Fruit fly (Drosophila melanogaster) whole organism, wandering third instar larva: ENCODE results near the gene CG16736.

ENCODE experiments used
- Abd-B ChIP-seq: fragments of >200 bp; optimal IDR thresholded peaks from 2 replicates; lab custom pipeline; 2017; ENCODE audit warnings: missing biosample characterization, missing genetic modification characterization
- HLH106 ChIP-seq: fragments of 200-800 bp; optimal IDR thresholded peaks from 3 replicates; lab custom pipeline; 2019; ENCODE audit warnings: missing biosample characterization, mild to moderate bottlenecking, missing genetic modification characterization, moderate library complexity
- Sp1 ChIP-seq: fragments of 200-800 bp; sonication (Bioruptor generic); optimal IDR thresholded peaks from 3 replicates; lab custom pipeline; 2019; ENCODE audit warnings: missing biosample characterization, mild to moderate bottlenecking, missing genetic modification characterization, moderate library complexity
- fru ChIP-seq: fragments of 200-800 bp; sonication (Bioruptor generic); optimal IDR thresholded peaks from 3 replicates; lab custom pipeline; 2016; ENCODE audit warnings: missing biosample characterization, mild to moderate bottlenecking, missing genetic modification characterization
- h ChIP-seq: fragments of 200-800 bp; sonication (Bioruptor generic); optimal IDR thresholded peaks from 3 replicates; lab custom pipeline; 2016; ENCODE audit warnings: missing biosample characterization, mild to moderate bottlenecking, missing genetic modification characterization
- lola ChIP-seq: fragments of >200 bp; optimal IDR thresholded peaks from 2 replicates; lab custom pipeline; 2017; ENCODE audit warnings: missing biosample characterization, missing genetic modification characterization
- pan ChIP-seq: fragments of >200 bp; optimal IDR thresholded peaks from 2 replicates; lab custom pipeline; 2017
- tai ChIP-seq: sonication (Bioruptor generic); optimal IDR thresholded peaks from 2 replicates; lab custom pipeline; 2016; ENCODE audit warnings: missing biosample characterization, missing genetic modification characterization
- usp ChIP-seq: fragments of >200 bp; optimal IDR thresholded peaks from 2 replicates; lab custom pipeline; 2017; ENCODE audit warnings: missing biosample characterization, missing genetic modification characterization

- TF ChIP-seq h (GFP tag; lab: Kevin White, UChicago) (no peak), pan (lab: Kevin White, UChicago) (no peak), fru (GFP tag; lab: Kevin White, UChicago) (peak; percentile 42), Sp1 (GFP tag; lab: Kevin White, UChicago) (no peak), Abd-B (GFP tag; lab: Kevin White, UChicago) (no peak), HLH106 (tag; lab: Kevin White, UChicago) (no peak), lola (no peak), tai (GFP tag; lab: Kevin White, UChicago) (no peak), usp (GFP tag; lab: Kevin White, UChicago) (no peak)
Observed at dm6 chr3R:9236070-9236492, 21.4 kb downstream of the CG16736 start.
